Fruit fly (Drosophila melanogaster) whole organism, pupa: ENCODE measurements around the gene CG14855.
A peak's percentile ranks its signal among the peaks of the same experiment; 100 is the strongest.

Experiments
- CG10348 ChIP-seq: fragments of 200-800 bp; sonication (Bioruptor generic); IDR thresholded peaks from 2 replicates; pipeline ENCODE4 v1.3.6; 2022; ENCODE audit warnings: missing biosample characterization, missing genetic modification characterization
- CG12605 ChIP-seq: fragments of 200-800 bp; sonication (Bioruptor generic); IDR thresholded peaks from 2 replicates; pipeline ENCODE4 v1.3.6; 2022; ENCODE audit warnings: missing biosample characterization, missing genetic modification characterization
- CG13204 ChIP-seq: fragments of 200-800 bp; sonication (Bioruptor generic); optimal IDR thresholded peaks from 2 replicates; lab custom pipeline; 2018; ENCODE audit warnings: missing biosample characterization, mild to moderate bottlenecking, missing genetic modification characterization, moderate library complexity
- CG14655 ChIP-seq: fragments of 200-800 bp; sonication (Bioruptor generic); optimal IDR thresholded peaks from 3 replicates; lab custom pipeline; 2017; ENCODE audit warnings: mild to moderate bottlenecking, missing biosample characterization, missing genetic modification reagents, missing genetic modification characterization
- CG15710 ChIP-seq: fragments of 200-800 bp; sonication (Bioruptor generic); optimal IDR thresholded peaks from 2 replicates; lab custom pipeline; 2018; ENCODE audit warnings: missing biosample characterization, mild to moderate bottlenecking, missing genetic modification characterization, moderate library complexity
- CG17806 ChIP-seq: fragments of 200-800 bp; sonication (Bioruptor generic); optimal IDR thresholded peaks from 2 replicates; lab custom pipeline; 2018; ENCODE audit warnings: missing biosample characterization, mild to moderate bottlenecking, missing genetic modification characterization, moderate library complexity
- CG32121 ChIP-seq: fragments of 200-800 bp; sonication (Bioruptor generic); IDR thresholded peaks from 2 replicates; pipeline ENCODE4 v1.3.6; 2022; ENCODE audit warnings: missing biosample characterization, missing genetic modification characterization
- CG34367 ChIP-seq: fragments of 200-800 bp; sonication (Bioruptor generic); optimal IDR thresholded peaks from 2 replicates; lab custom pipeline; 2018; ENCODE audit warnings: missing biosample characterization, mild to moderate bottlenecking, missing genetic modification characterization
- CG4496 ChIP-seq: fragments of 200-800 bp; sonication (Bioruptor generic); IDR thresholded peaks from 3 replicates; pipeline ENCODE4 v1.3.6; 2022; ENCODE audit warnings: missing biosample characterization, missing genetic modification characterization
- CG8159 ChIP-seq: fragments of 200-800 bp; sonication (Bioruptor generic); optimal IDR thresholded peaks from 3 replicates; lab custom pipeline; 2018; ENCODE audit warnings: missing biosample characterization, mild to moderate bottlenecking, missing genetic modification characterization, moderate library complexity
- CG8301 ChIP-seq: fragments of 200-800 bp; sonication (Bioruptor generic); optimal IDR thresholded peaks from 2 replicates; lab custom pipeline; 2018; ENCODE audit warnings: missing biosample characterization, mild to moderate bottlenecking, missing genetic modification characterization
- CG9948 ChIP-seq: fragments of 200-800 bp; sonication (Bioruptor generic); optimal IDR thresholded peaks from 2 replicates; lab custom pipeline; 2018; ENCODE audit warnings: missing biosample characterization, mild to moderate bottlenecking, missing genetic modification characterization, moderate library complexity
- D1 ChIP-seq: fragments of 200-800 bp; sonication (Bioruptor generic); optimal IDR thresholded peaks from 2 replicates; lab custom pipeline; 2018; ENCODE audit warnings: missing biosample characterization, mild to moderate bottlenecking, missing genetic modification characterization, moderate library complexity
- EcR ChIP-seq: fragments of 200-800 bp; sonication (Bioruptor generic); optimal IDR thresholded peaks from 3 replicates; lab custom pipeline; 2019; ENCODE audit warnings: missing biosample characterization, missing genetic modification characterization, mild to moderate bottlenecking, moderate library complexity, missing genetic modification reagents
- Ets98B ChIP-seq: fragments of 200-800 bp; sonication (Bioruptor generic); IDR thresholded peaks from 2 replicates; pipeline ENCODE4 v1.3.6; 2022; ENCODE audit warnings: missing biosample characterization, missing genetic modification characterization
- Pif1A ChIP-seq: fragments of 200-800 bp; sonication (Bioruptor generic); optimal IDR thresholded peaks from 3 replicates; lab custom pipeline; 2016; ENCODE audit warnings: missing biosample characterization, missing genetic modification characterization
- Pif1B ChIP-seq: fragments of 200-800 bp; sonication (Bioruptor generic); optimal IDR thresholded peaks from 3 replicates; lab custom pipeline; 2016; ENCODE audit warnings: missing biosample characterization, missing genetic modification characterization
- Snoo ChIP-seq: fragments of 200-800 bp; sonication (Bioruptor generic); optimal IDR thresholded peaks from 3 replicates; lab custom pipeline; 2017; ENCODE audit warnings: missing biosample characterization, mild to moderate bottlenecking, missing genetic modification characterization, inconsistent platforms
- fd96Ca ChIP-seq: fragments of 200-800 bp; sonication (Bioruptor generic); IDR thresholded peaks from 3 replicates; pipeline ENCODE4 v1.3.6; 2022; ENCODE audit warnings: missing biosample characterization, missing genetic modification characterization
- gl ChIP-seq: fragments of 200-800 bp; sonication (Bioruptor generic); optimal IDR thresholded peaks from 2 replicates; lab custom pipeline; 2018; ENCODE audit warnings: missing biosample characterization, mild to moderate bottlenecking, missing genetic modification characterization
- rn ChIP-seq: fragments of 200-800 bp; sonication (Bioruptor generic); IDR thresholded peaks from 2 replicates; pipeline ENCODE4 v1.3.6; 2022; ENCODE audit warnings: missing biosample characterization, missing genetic modification characterization

Gene CG14855

DNA sequence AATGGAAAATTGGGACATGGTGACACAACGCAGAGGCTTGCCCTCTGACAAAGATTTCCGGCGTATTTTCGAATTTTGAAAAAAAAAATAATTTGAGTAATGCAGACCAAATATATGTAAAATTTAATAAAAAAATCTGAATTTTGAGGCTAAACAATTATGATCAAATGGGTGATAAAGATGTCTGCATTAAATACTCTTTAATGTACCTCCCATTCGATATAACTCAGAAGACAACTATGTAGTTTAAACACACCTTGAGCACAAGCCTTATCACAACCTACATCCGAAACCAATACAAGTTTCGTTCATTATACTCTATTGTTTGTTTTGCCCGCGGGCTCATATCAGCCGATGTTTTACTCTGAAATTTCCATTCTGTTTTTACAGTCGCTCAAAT, 41.7 kb upstream of the CG14855 start, which contains the start of gene CG7362:
Gene CG7362 (minus strand): TSS at position 101 of the 400 bp plus-strand sequence.
- TF ChIP-seq CG8301, result no peak
- TF ChIP-seq, all 21 proteins: peak for 0

DNA sequence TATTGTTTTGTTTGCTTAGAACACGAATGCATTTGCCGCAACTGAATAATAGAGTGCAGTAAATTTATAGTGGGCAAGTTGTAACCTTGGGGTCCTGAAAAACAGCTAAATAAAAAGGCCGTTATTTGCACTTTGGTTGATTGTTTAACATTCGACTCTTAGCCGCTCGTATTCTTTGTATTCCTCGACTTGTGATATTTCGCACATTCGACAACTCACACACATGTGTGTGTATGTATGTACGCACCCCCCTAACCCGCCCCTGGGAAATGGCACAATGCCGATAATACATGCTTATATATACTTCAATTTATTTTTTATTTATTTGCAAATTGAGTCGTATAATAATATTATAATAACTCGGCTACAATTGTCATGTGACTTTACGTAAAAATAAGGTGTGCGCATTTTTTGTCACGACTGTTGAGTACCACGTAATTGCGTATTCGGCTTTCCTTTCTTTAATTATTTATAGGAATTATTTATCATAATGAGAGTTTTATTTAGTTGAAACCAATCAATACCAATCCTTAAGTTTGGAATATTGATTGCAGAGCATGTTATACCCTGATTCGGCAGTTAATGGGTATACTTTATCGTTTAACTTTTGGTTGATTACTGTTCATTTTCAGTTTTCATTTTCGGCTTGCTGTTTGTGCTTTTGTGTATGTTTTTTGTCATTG, 41.2 kb upstream of the CG14855 start:
- TF ChIP-seq CG4496 (GFP tag; lab: Robert Waterston, UW), result peak; percentile 46; the same call in 1 of the 3 replicates
- TF ChIP-seq D1 (tag; lab: Kevin White, UChicago), result no peak
- peak; percentile 67 for TF ChIP-seq Snoo (tag; lab: Kevin White, UChicago)
- peak; percentile 22; the same call in 1 of the 2 replicates for TF ChIP-seq CG32121
- TF ChIP-seq Pif1B (GFP tag; lab: Kevin White, UChicago), result peak; percentile 45
- peak; percentile 51; the same call in 1 of the 2 replicates for TF ChIP-seq Ets98B (GFP tag; lab: Robert Waterston, UW)
- TF ChIP-seq Pif1A (GFP tag; lab: Kevin White, UChicago), result peak; percentile 48
- no peak for TF ChIP-seq CG12605
- TF ChIP-seq CG8159 (tag; lab: Kevin White, UChicago), result peak; percentile 8

DNA sequence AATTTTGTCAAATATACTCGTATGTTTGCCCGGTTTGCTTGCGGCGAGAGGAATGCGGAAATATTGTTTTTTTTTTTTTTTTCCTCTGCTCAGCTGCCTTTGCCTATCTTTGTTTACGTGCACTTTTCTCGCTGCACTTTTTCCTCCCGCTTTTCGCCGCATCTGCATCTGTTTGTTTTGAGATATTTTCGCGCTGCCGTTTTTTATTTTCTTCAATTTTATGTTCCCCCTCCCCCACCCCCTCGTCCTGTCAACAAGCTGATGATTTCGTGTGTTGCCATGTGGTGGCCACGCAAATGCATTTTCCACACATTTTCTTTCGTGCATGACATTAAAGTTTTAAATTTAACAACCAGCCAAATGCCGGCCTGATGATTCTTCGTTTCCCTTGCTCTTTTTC, 40.1 kb upstream of the CG14855 start:
- no peak for TF ChIP-seq CG10348
- TF ChIP-seq CG32121, result peak; percentile 69

DNA sequence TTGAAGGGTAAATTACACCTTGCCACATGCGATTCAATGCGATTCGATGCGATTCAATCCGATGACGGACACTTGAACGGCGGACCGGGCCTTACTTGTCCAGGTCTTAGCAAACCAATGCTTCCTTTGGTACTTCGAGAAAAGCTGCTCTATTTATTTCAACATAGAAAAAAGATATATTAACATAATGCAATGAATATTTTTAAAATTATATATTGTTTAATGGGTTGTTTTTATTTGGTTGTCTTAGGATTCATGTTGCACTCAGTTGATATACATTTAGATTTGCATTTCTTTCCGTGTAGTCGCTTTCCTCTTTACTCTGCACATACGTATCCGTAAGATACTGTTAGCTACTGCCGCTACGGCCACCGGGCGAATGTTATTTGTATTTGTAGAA, 37.8 kb upstream of the CG14855 start:
- TF ChIP-seq Pif1B (GFP tag; lab: Kevin White, UChicago) (no peak), rn (GFP tag; lab: Robert Waterston, UW) (0 out of 2 replicates have a peak, but pooled peaks have one; percentile 9), Ets98B (GFP tag; lab: Robert Waterston, UW) (peak; percentile 76), CG12605 (peak; percentile 42; the same call in 1 of the 2 replicates), CG8301 (peak; percentile 56), CG14655 (GFP tag; lab: Kevin White, UChicago) (no peak), gl (tag; lab: Kevin White, UChicago) (no peak), CG9948 (no peak), Snoo (tag; lab: Kevin White, UChicago) (no peak), fd96Ca (GFP tag; lab: Robert Waterston, UW) (no peak), CG13204 (GFP tag; lab: Kevin White, UChicago) (no peak), CG32121 (peak; percentile 65), D1 (tag; lab: Kevin White, UChicago) (no peak), CG34367 (tag; lab: Kevin White, UChicago) (no peak), CG4496 (GFP tag; lab: Robert Waterston, UW) (peak; percentile 64; the same call in 2 of the 3 replicates)

DNA sequence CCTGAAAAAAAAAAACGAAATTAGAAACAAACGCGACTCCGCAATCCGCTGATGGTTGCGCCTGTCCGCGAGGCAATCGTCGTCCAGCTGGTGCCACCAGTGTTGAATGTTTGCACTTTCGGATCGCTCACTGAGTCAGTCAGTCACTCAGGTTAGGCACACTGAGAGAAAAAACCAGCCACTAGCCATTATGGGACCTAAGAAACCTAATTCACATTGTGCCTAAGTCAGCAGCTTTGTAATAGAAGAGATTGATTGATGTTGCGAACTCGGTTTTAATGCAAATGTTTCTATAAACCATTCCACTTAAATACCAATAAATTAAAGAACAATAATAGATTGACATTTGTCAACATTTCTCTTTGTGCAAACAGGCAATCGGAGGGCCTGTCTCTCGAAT, 35.0 kb upstream of the CG14855 start:
- TF ChIP-seq CG8301 (peak; percentile 11), CG32121 (peak; percentile 38; the same call in 1 of the 2 replicates), CG10348 (no peak), CG4496 (GFP tag; lab: Robert Waterston, UW) (0 out of 3 replicates have a peak, but pooled peaks have one; percentile 18), Ets98B (GFP tag; lab: Robert Waterston, UW) (peak; percentile 57)

DNA sequence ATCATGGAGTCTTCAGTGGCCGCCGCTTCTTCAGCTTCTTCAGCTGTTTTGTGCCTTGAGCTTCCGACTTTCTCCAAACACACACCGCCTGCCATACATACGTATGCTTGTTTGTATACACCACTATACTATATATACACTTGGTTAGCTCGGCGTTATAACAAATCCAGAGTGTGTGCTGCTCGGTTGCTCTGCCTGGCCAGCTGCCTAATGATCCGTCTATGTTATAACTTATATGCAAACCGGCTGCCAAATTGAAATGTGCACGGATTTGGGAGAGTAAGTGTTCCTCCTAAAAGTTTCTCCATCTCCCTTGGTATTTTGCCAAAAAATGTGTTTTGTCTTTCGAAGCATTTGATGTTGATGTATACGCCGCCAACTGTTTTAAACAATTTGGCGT, 32.6 kb upstream of the CG14855 start:
- TF ChIP-seq CG15710 (tag; lab: Kevin White, UChicago), result no peak
- TF ChIP-seq Snoo (tag; lab: Kevin White, UChicago), result no peak
- no peak for TF ChIP-seq CG17806 (tag; lab: Kevin White, UChicago)
- no peak for TF ChIP-seq rn (GFP tag; lab: Robert Waterston, UW)
- TF ChIP-seq CG8301, result no peak
- TF ChIP-seq CG10348, result no peak
- no peak for TF ChIP-seq CG12605
- no peak for TF ChIP-seq D1 (tag; lab: Kevin White, UChicago)
- no peak for TF ChIP-seq Pif1B (GFP tag; lab: Kevin White, UChicago)

DNA sequence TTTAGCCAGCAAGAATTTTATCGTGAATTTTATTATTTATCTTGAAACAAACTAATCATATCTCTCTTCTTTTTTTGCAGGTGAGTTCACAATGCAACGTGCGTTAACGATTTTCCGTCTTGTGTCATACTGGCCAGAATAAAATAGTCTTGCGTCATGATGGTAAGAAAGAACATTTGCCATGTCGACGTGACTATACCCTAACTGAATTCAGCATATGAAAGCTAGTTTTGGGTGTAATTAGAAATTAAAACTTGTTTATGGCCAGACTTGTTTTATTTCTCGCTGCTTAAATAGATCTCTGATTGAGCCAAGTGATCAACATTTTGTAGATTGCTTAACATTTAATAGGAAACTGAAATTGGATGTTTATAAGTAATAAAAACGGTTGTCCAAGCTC, 32.0 kb upstream of the CG14855 start:
- no peak for TF ChIP-seq Pif1B (GFP tag; lab: Kevin White, UChicago)
- TF ChIP-seq EcR (GFP tag; lab: Kevin White, UChicago), result no peak
- no peak for TF ChIP-seq Snoo (tag; lab: Kevin White, UChicago)
- TF ChIP-seq Pif1A (GFP tag; lab: Kevin White, UChicago), result no peak
- TF ChIP-seq CG17806 (tag; lab: Kevin White, UChicago), result peak; percentile 4
- no peak for TF ChIP-seq rn (GFP tag; lab: Robert Waterston, UW)
- TF ChIP-seq CG12605, result no peak
